Fruit fly (Drosophila melanogaster) whole organism, embryonic: ENCODE data around the gene sxe2.
A peak's percentile ranks its signal among the peaks of the same experiment; 100 is the strongest.

ENCODE experiments used
- CG10267 ChIP-seq: fragments of 200-800 bp; sonication (Bioruptor generic); optimal IDR thresholded peaks from 2 replicates; lab custom pipeline; 2018; ENCODE audit warnings: missing biosample characterization, mild to moderate bottlenecking, missing genetic modification characterization, moderate library complexity
- CG10366 ChIP-seq: fragments of 200-800 bp; sonication (Bioruptor generic); IDR thresholded peaks from 2 replicates; pipeline ENCODE4 v1.3.6; 2022; ENCODE audit warnings: missing biosample characterization, missing genetic modification characterization
- CG11247 ChIP-seq: fragments of 200-800 bp; sonication (Bioruptor generic); IDR thresholded peaks from 2 replicates; pipeline ENCODE4 v1.3.6; 2022; ENCODE audit warnings: missing biosample characterization, missing genetic modification characterization
- CG15011 ChIP-seq: fragments of 200-800 bp; sonication (Bioruptor generic); optimal IDR thresholded peaks from 3 replicates; lab custom pipeline; 2018; ENCODE audit warnings: missing biosample characterization, mild to moderate bottlenecking, missing genetic modification characterization
- CG1529 ChIP-seq: fragments of 200-800 bp; sonication (Bioruptor generic); optimal IDR thresholded peaks from 3 replicates; lab custom pipeline; 2018; ENCODE audit warnings: missing biosample characterization, missing genetic modification characterization
- CG1647 ChIP-seq: fragments of 200-800 bp; sonication (Bioruptor generic); optimal IDR thresholded peaks from 3 replicates; lab custom pipeline; 2016; ENCODE audit warnings: missing biosample characterization, missing genetic modification characterization
- CG16813 ChIP-seq: fragments of 200-800 bp; sonication (Bioruptor generic); IDR thresholded peaks from 3 replicates; pipeline ENCODE4 v1.3.6; 2022; ENCODE audit warnings: missing biosample characterization, missing genetic modification characterization; ENCODE audit not compliant: partially characterized antibody
- CG30403 ChIP-seq: fragments of 200-800 bp; sonication (Bioruptor generic); optimal IDR thresholded peaks from 3 replicates; lab custom pipeline; 2016; ENCODE audit warnings: missing biosample characterization, missing genetic modification characterization
- CG3065 ChIP-seq: fragments of 200-800 bp; sonication (Bioruptor generic); optimal IDR thresholded peaks from 2 replicates; lab custom pipeline; 2016; ENCODE audit warnings: missing biosample characterization, missing genetic modification characterization
- CG31224 ChIP-seq: fragments of 200-800 bp; sonication (Bioruptor generic); IDR thresholded peaks from 2 replicates; pipeline ENCODE4 v1.3.6; 2022; ENCODE audit warnings: missing biosample characterization, missing genetic modification characterization
- CG3163 ChIP-seq: fragments of 200-800 bp; sonication (Bioruptor generic); optimal IDR thresholded peaks from 3 replicates; lab custom pipeline; 2016; ENCODE audit warnings: missing biosample characterization, missing genetic modification characterization
- CG32532 ChIP-seq: fragments of 200-800 bp; sonication (Bioruptor generic); IDR thresholded peaks from 2 replicates; pipeline ENCODE4 v1.3.6; 2022; ENCODE audit warnings: missing biosample characterization, missing genetic modification characterization
- CG32767 ChIP-seq: fragments of 200-800 bp; sonication (Bioruptor generic); IDR thresholded peaks from 2 replicates; pipeline ENCODE4 v1.3.6; 2022; ENCODE audit warnings: missing biosample characterization, missing genetic modification characterization
- CG33557 ChIP-seq: fragments of 200-800 bp; sonication (Bioruptor generic); optimal IDR thresholded peaks from 2 replicates; lab custom pipeline; 2019; ENCODE audit warnings: missing biosample characterization, mild to moderate bottlenecking, missing genetic modification characterization, moderate library complexity
- CG4820 ChIP-seq: fragments of 200-800 bp; sonication (Bioruptor generic); optimal IDR thresholded peaks from 3 replicates; lab custom pipeline; 2016; ENCODE audit warnings: missing biosample characterization, missing genetic modification characterization
- CG4854 ChIP-seq: fragments of 200-800 bp; sonication (Bioruptor generic); optimal IDR thresholded peaks from 2 replicates; lab custom pipeline; 2016; ENCODE audit warnings: missing biosample characterization, missing genetic modification characterization, inconsistent platforms
- CG6175 ChIP-seq: fragments of 200-800 bp; sonication (Bioruptor generic); IDR thresholded peaks from 3 replicates; pipeline ENCODE4 v1.3.6; 2022; ENCODE audit warnings: missing biosample characterization, missing genetic modification characterization
- CG6254 ChIP-seq: fragments of 200-800 bp; sonication (Bioruptor generic); optimal IDR thresholded peaks from 3 replicates; lab custom pipeline; 2017; ENCODE audit warnings: mild to moderate bottlenecking, missing biosample characterization, missing genetic modification reagents, missing genetic modification characterization
- CG7786 ChIP-seq: fragments of 200-800 bp; sonication (Bioruptor generic); optimal IDR thresholded peaks from 2 replicates; lab custom pipeline; 2016; ENCODE audit warnings: missing biosample characterization, missing genetic modification characterization
- CG8478 ChIP-seq: fragments of >200 bp; optimal IDR thresholded peaks from 2 replicates; lab custom pipeline; 2018
- CG8944 ChIP-seq: fragments of 200-800 bp; sonication (Bioruptor generic); optimal IDR thresholded peaks from 3 replicates; lab custom pipeline; 2016; ENCODE audit warnings: missing biosample characterization, missing genetic modification characterization
- HLH3B ChIP-seq: fragments of 200-800 bp; sonication (Bioruptor generic); IDR thresholded peaks from 2 replicates; pipeline ENCODE4 v1.3.6; 2022; ENCODE audit warnings: missing biosample characterization, missing genetic modification characterization
- Hr78 ChIP-seq, 2 experiments: fragments of 200-800 bp in 1 of 2; fragments of >200 bp in 1 of 2; sonication (Bioruptor generic) in 1 of 2; optimal IDR thresholded peaks; 2 replicates each; lab custom pipeline; 2017 to 2019; ENCODE audit warnings: missing biosample characterization in 2 of 2, missing genetic modification characterization in 2 of 2, mild to moderate bottlenecking in 1 of 2, moderate library complexity in 1 of 2
- Mrtf ChIP-seq: fragments of 200-800 bp; sonication (Bioruptor generic); IDR thresholded peaks from 3 replicates; pipeline ENCODE4 v1.3.6; 2022; ENCODE audit warnings: missing biosample characterization, missing genetic modification characterization
- Neu2 ChIP-seq: fragments of 200-800 bp; sonication (Bioruptor generic); optimal IDR thresholded peaks from 3 replicates; lab custom pipeline; 2016; ENCODE audit warnings: missing biosample characterization, missing genetic modification characterization, borderline replicate concordance
- Nf-YB ChIP-seq: fragments of 200-800 bp; sonication (Bioruptor generic); optimal IDR thresholded peaks from 3 replicates; lab custom pipeline; 2019; ENCODE audit warnings: missing biosample characterization, mild to moderate bottlenecking, missing genetic modification characterization, moderate library complexity
- Poxn ChIP-seq: fragments of 200-800 bp; sonication (Bioruptor generic); IDR thresholded peaks from 2 replicates; pipeline ENCODE4 v1.3.6; 2022; ENCODE audit warnings: missing biosample characterization, missing genetic modification characterization
- Sin3A ChIP-seq: fragments of >200 bp; optimal IDR thresholded peaks from 2 replicates; lab custom pipeline; 2018
- Sry-β ChIP-seq: fragments of 200-800 bp; sonication (Bioruptor generic); optimal IDR thresholded peaks from 2 replicates; lab custom pipeline; 2018; ENCODE audit warnings: missing biosample characterization, mild to moderate bottlenecking, missing genetic modification characterization, moderate library complexity
- Ssrp ChIP-seq: fragments of 200-800 bp; sonication (Bioruptor generic); optimal IDR thresholded peaks from 2 replicates; lab custom pipeline; 2018; ENCODE audit warnings: missing biosample characterization, mild to moderate bottlenecking, missing genetic modification characterization, moderate library complexity
- Xbp1 ChIP-seq: fragments of 200-800 bp; sonication (Bioruptor generic); optimal IDR thresholded peaks from 3 replicates; lab custom pipeline; 2016; ENCODE audit warnings: missing biosample characterization, mild to moderate bottlenecking, missing genetic modification characterization
- bcd ChIP-seq: fragments of 200-800 bp; sonication (Bioruptor generic); optimal IDR thresholded peaks from 2 replicates; lab custom pipeline; 2017; ENCODE audit warnings: missing biosample characterization, mild to moderate bottlenecking, missing genetic modification characterization
- chn ChIP-seq: fragments of 200-800 bp; sonication (Bioruptor generic); optimal IDR thresholded peaks from 2 replicates; lab custom pipeline; 2016; ENCODE audit warnings: missing biosample characterization, missing genetic modification characterization
- crc ChIP-seq: fragments of 200-800 bp; sonication (Bioruptor generic); optimal IDR thresholded peaks from 2 replicates; lab custom pipeline; 2016; ENCODE audit warnings: missing biosample characterization, missing genetic modification characterization
- croc ChIP-seq: fragments of 200-800 bp; sonication (Bioruptor generic); conservative IDR thresholded peaks from 3 replicates; pipeline ENCODE4 v1.3.6; 2022; ENCODE audit warnings: missing biosample characterization, missing genetic modification characterization
- dmrt99B ChIP-seq: fragments of 200-800 bp; sonication (Bioruptor generic); optimal IDR thresholded peaks from 2 replicates; lab custom pipeline; 2018; ENCODE audit warnings: missing biosample characterization, mild to moderate bottlenecking, missing genetic modification characterization, moderate library complexity
- ftz-f1 ChIP-seq: fragments of 200-800 bp; sonication (Bioruptor generic); optimal IDR thresholded peaks from 2 replicates; lab custom pipeline; 2016; ENCODE audit warnings: missing biosample characterization, missing genetic modification characterization
- gem ChIP-seq: fragments of 200-800 bp; sonication (Bioruptor generic); optimal IDR thresholded peaks from 2 replicates; lab custom pipeline; 2019; ENCODE audit warnings: missing biosample characterization, mild to moderate bottlenecking, missing genetic modification characterization, moderate library complexity
- gt ChIP-seq: fragments of 200-800 bp; sonication (Bioruptor generic); IDR thresholded peaks from 2 replicates; pipeline ENCODE4 v1.3.6; 2022; ENCODE audit warnings: missing biosample characterization, missing genetic modification characterization
- h ChIP-seq: fragments of >200 bp; optimal IDR thresholded peaks from 2 replicates; lab custom pipeline; 2017
- kni ChIP-seq: fragments of 200-800 bp; sonication (Bioruptor generic); optimal IDR thresholded peaks from 3 replicates; lab custom pipeline; 2017; ENCODE audit warnings: mild to moderate bottlenecking, missing biosample characterization, missing genetic modification reagents, missing genetic modification characterization
- lbe ChIP-seq: fragments of 200-800 bp; sonication (Bioruptor generic); optimal IDR thresholded peaks from 2 replicates; lab custom pipeline; 2016; ENCODE audit warnings: missing biosample characterization, mild to moderate bottlenecking, missing genetic modification characterization
- lilli ChIP-seq: fragments of 200-800 bp; sonication (Bioruptor generic); optimal IDR thresholded peaks from 3 replicates; lab custom pipeline; 2016; ENCODE audit warnings: missing biosample characterization, missing genetic modification characterization
- pan ChIP-seq, 4 experiments: fragments of >200 bp in 3 of 4; fragments of 200-800 bp in 1 of 4; sonication (Bioruptor generic) in 1 of 4; optimal IDR thresholded peaks in 3 of 4; IDR thresholded peaks in 1 of 4; 2 replicates each; pipeline versions ENCODE4 v1.3.6 to Lab custom; 2017 to 2022; ENCODE audit warnings: missing biosample characterization in 2 of 4, missing genetic modification characterization in 2 of 4, mixed read lengths in 1 of 4
- pfk ChIP-seq: fragments of 200-800 bp; sonication (Bioruptor generic); optimal IDR thresholded peaks from 2 replicates; lab custom pipeline; 2018; ENCODE audit warnings: missing biosample characterization, mild to moderate bottlenecking, missing genetic modification characterization, moderate library complexity
- salm ChIP-seq: fragments of 200-800 bp; sonication (Bioruptor generic); optimal IDR thresholded peaks from 2 replicates; lab custom pipeline; 2018; ENCODE audit warnings: missing biosample characterization, mild to moderate bottlenecking, missing genetic modification characterization
- sens ChIP-seq: fragments of 200-800 bp; sonication (Bioruptor generic); peaks from one replicate; lab custom pipeline; 2016; ENCODE audit warnings: missing biosample characterization, missing genetic modification characterization
- slbo ChIP-seq: fragments of 200-800 bp; sonication (Bioruptor generic); IDR thresholded peaks from 2 replicates; pipeline ENCODE4 v1.3.6; 2022; ENCODE audit warnings: missing biosample characterization, missing genetic modification characterization
- zen ChIP-seq: fragments of 200-800 bp; sonication (Bioruptor generic); optimal IDR thresholded peaks from 3 replicates; lab custom pipeline; 2018; ENCODE audit warnings: missing biosample characterization, mild to moderate bottlenecking, missing genetic modification characterization, moderate library complexity

sxe2 gene

dm6 chr3R:16071689-16072580, 11.7 kb upstream of the sxe2 start (continued):
- TF ChIP-seq CG16813 (GFP tag; lab: Robert Waterston, UW) (no peak), Ssrp (peak; percentile 65), CG8944 (no peak), lbe (GFP tag; lab: Kevin White, UChicago) (no peak), CG3065 (no peak), Mrtf (GFP tag; lab: Robert Waterston, UW) (peak; percentile 42; the same call in 1 of the 3 replicates), CG8478 (no peak), kni (GFP tag; lab: Kevin White, UChicago) (peak; percentile 94), slbo (GFP tag; lab: Robert Waterston, UW) (peak; percentile 39), Xbp1 (GFP tag; lab: Kevin White, UChicago) (peak; percentile 69), zen (tag; lab: Kevin White, UChicago) (peak; percentile 69), Poxn (no peak), CG4820 (GFP tag; lab: Kevin White, UChicago) (peak; percentile 74), CG10366 (peak; percentile 71), pfk (GFP tag; lab: Kevin White, UChicago) (no peak), Nf-YB (GFP tag; lab: Kevin White, UChicago) (peak; percentile 44), croc (GFP tag; lab: Robert Waterston, UW) (peak; percentile 72), Hr78 (GFP tag; optimal IDR thresholded peaks at IDR 0.05; lab: Kevin White, UChicago) (peak in 1 of 2 experiments; percentile 72), CG4854 (GFP tag; lab: Kevin White, UChicago) (no peak), pan (optimal IDR thresholded peaks at IDR 0.05; lab: Kevin White, UChicago) (no peak), pan (GFP tag; optimal IDR thresholded peaks at IDR 0.05 in 1 of 2, IDR thresholded peaks at IDR 0.05 in 1 of 2) (peak in 1 of 2 experiments; percentile 78), chn (GFP tag; lab: Kevin White, UChicago) (peak; percentile 6), CG33557 (GFP tag; lab: Kevin White, UChicago) (peak; percentile 56), Neu2 (GFP tag; lab: Kevin White, UChicago) (no peak), CG15011 (no peak), CG1647 (GFP tag; lab: Kevin White, UChicago) (no peak), Sry-β (GFP tag; lab: Kevin White, UChicago) (no peak), CG32767 (GFP tag; lab: Robert Waterston, UW) (peak; percentile 76), CG7786 (GFP tag; lab: Kevin White, UChicago) (no peak), CG6254 (GFP tag; lab: Kevin White, UChicago) (peak; percentile 63), sens (GFP tag; lab: Kevin White, UChicago) (peak; percentile 96), CG31224 (GFP tag; lab: Robert Waterston, UW) (peak; percentile 32; the same call in 1 of the 2 replicates), HLH3B (peak; percentile 89), CG32532 (GFP tag; lab: Robert Waterston, UW) (peak; percentile 50; the same call in 1 of the 2 replicates), bcd (GFP tag; lab: Kevin White, UChicago) (peak; percentile 34), ftz-f1 (GFP tag; lab: Kevin White, UChicago) (no peak), dmrt99B (tag; lab: Kevin White, UChicago) (peak; percentile 59), CG11247 (0 out of 2 replicates have a peak, but pooled peaks have one; percentile 38), gt (GFP tag; lab: Robert Waterston, UW) (no peak), salm (tag; lab: Kevin White, UChicago) (peak; percentile 4), crc (GFP tag; lab: Kevin White, UChicago) (peak; percentile 20), lilli (GFP tag; lab: Kevin White, UChicago) (peak; percentile 55), CG10267 (tag; lab: Kevin White, UChicago) (peak; percentile 68), Sin3A (lab: Kevin White, UChicago) (no peak), CG1529 (peak; percentile 48), CG6175 (GFP tag; lab: Robert Waterston, UW) (no peak), gem (tag; lab: Kevin White, UChicago) (peak; percentile 76), CG30403 (GFP tag; lab: Kevin White, UChicago) (peak; percentile 83), h (lab: Kevin White, UChicago) (no peak), CG3163 (GFP tag; lab: Kevin White, UChicago) (no peak)
